Fruit fly (Drosophila melanogaster) whole organism, embryonic: ENCODE results near the gene Arp6.

Source experiments
- Atf6 ChIP-seq: fragments of 200-800 bp; sonication (Bioruptor generic); IDR thresholded peaks from 2 replicates; pipeline ENCODE4 v1.3.6; 2022; ENCODE audit warnings: missing biosample characterization, missing genetic modification characterization
- Bdp1 ChIP-seq: fragments of 200-800 bp; sonication (Bioruptor generic); optimal IDR thresholded peaks from 3 replicates; lab custom pipeline; 2016; ENCODE audit warnings: missing biosample characterization, missing genetic modification characterization
- Bteb2 ChIP-seq: fragments of 200-800 bp; sonication (Bioruptor generic); optimal IDR thresholded peaks from 2 replicates; lab custom pipeline; 2016; ENCODE audit warnings: missing biosample characterization, missing genetic modification characterization
- CG11723 ChIP-seq: fragments of 200-800 bp; sonication (Bioruptor generic); optimal IDR thresholded peaks from 2 replicates; lab custom pipeline; 2017; ENCODE audit warnings: missing biosample characterization, mild to moderate bottlenecking, missing genetic modification characterization
- CG12659 ChIP-seq: fragments of 200-800 bp; sonication (Bioruptor generic); optimal IDR thresholded peaks from 3 replicates; lab custom pipeline; 2017; ENCODE audit warnings: mild to moderate bottlenecking, missing biosample characterization, missing genetic modification reagents, missing genetic modification characterization
- CG13775 ChIP-seq: fragments of 200-800 bp; sonication (Bioruptor generic); optimal IDR thresholded peaks from 3 replicates; lab custom pipeline; 2017; ENCODE audit warnings: missing biosample characterization, mild to moderate bottlenecking, missing genetic modification characterization
- CG1602 ChIP-seq: fragments of 200-800 bp; sonication (Bioruptor generic); optimal IDR thresholded peaks from 3 replicates; lab custom pipeline; 2016; ENCODE audit warnings: missing biosample characterization, missing genetic modification characterization
- CG17328 ChIP-seq: fragments of 200-800 bp; sonication (Bioruptor generic); IDR thresholded peaks from 2 replicates; pipeline ENCODE4 v1.3.6; 2022; ENCODE audit warnings: missing biosample characterization, missing genetic modification characterization
- CG17361 ChIP-seq: fragments of 200-800 bp; sonication (Bioruptor generic); IDR thresholded peaks from 3 replicates; pipeline ENCODE4 v1.3.6; 2022; ENCODE audit warnings: missing biosample characterization, missing genetic modification characterization
- CG18764 ChIP-seq: fragments of 200-800 bp; sonication (Bioruptor generic); optimal IDR thresholded peaks from 3 replicates; lab custom pipeline; 2016; ENCODE audit warnings: missing biosample characterization, missing genetic modification characterization
- CG2678 ChIP-seq: fragments of 200-800 bp; sonication (Bioruptor generic); optimal IDR thresholded peaks from 3 replicates; lab custom pipeline; 2019; ENCODE audit warnings: missing biosample characterization, mild to moderate bottlenecking, missing genetic modification characterization, moderate library complexity
- CG2889 ChIP-seq: fragments of 200-800 bp; sonication (Bioruptor generic); IDR thresholded peaks from 3 replicates; pipeline ENCODE4 v1.3.6; 2022; ENCODE audit warnings: missing biosample characterization, missing genetic modification characterization
- CG3065 ChIP-seq: fragments of 200-800 bp; sonication (Bioruptor generic); optimal IDR thresholded peaks from 2 replicates; lab custom pipeline; 2016; ENCODE audit warnings: missing biosample characterization, missing genetic modification characterization
- CG31365 ChIP-seq: fragments of 200-800 bp; sonication (Bioruptor generic); optimal IDR thresholded peaks from 2 replicates; lab custom pipeline; 2018; ENCODE audit warnings: missing biosample characterization, mild to moderate bottlenecking, missing genetic modification characterization
- CG4282 ChIP-seq: fragments of 200-800 bp; sonication (Bioruptor generic); optimal IDR thresholded peaks from 2 replicates; lab custom pipeline; 2016; ENCODE audit warnings: missing biosample characterization, missing genetic modification characterization
- CG4707 ChIP-seq: fragments of 200-800 bp; sonication (Bioruptor generic); optimal IDR thresholded peaks from 2 replicates; lab custom pipeline; 2018; ENCODE audit warnings: missing biosample characterization, mild to moderate bottlenecking, missing genetic modification characterization, moderate library complexity
- CG5180 ChIP-seq: fragments of 200-800 bp; sonication (Bioruptor generic); optimal IDR thresholded peaks from 3 replicates; lab custom pipeline; 2017; ENCODE audit warnings: missing biosample characterization, missing genetic modification characterization, mild to moderate bottlenecking, moderate library complexity, missing genetic modification reagents
- CG6254 ChIP-seq: fragments of 200-800 bp; sonication (Bioruptor generic); optimal IDR thresholded peaks from 3 replicates; lab custom pipeline; 2017; ENCODE audit warnings: mild to moderate bottlenecking, missing biosample characterization, missing genetic modification reagents, missing genetic modification characterization
- CG6854 ChIP-seq: fragments of 200-800 bp; sonication (Bioruptor generic); optimal IDR thresholded peaks from 3 replicates; lab custom pipeline; 2017; ENCODE audit warnings: missing biosample characterization, mild to moderate bottlenecking, missing genetic modification characterization
- CG7928 ChIP-seq: fragments of 200-800 bp; sonication (Bioruptor generic); optimal IDR thresholded peaks from 2 replicates; lab custom pipeline; 2017; ENCODE audit warnings: missing biosample characterization, mild to moderate bottlenecking, missing genetic modification characterization
- CG8359 ChIP-seq: fragments of 200-800 bp; sonication (Bioruptor generic); optimal IDR thresholded peaks from 2 replicates; lab custom pipeline; 2017; ENCODE audit warnings: missing biosample characterization, mild to moderate bottlenecking, missing genetic modification characterization, borderline replicate concordance
- CG9797 ChIP-seq: fragments of 200-800 bp; sonication (Bioruptor generic); optimal IDR thresholded peaks from 3 replicates; lab custom pipeline; 2018; ENCODE audit warnings: missing biosample characterization, mild to moderate bottlenecking, missing genetic modification characterization
- CG9817 ChIP-seq: fragments of 200-800 bp; sonication (Bioruptor generic); optimal IDR thresholded peaks from 2 replicates; lab custom pipeline; 2018; ENCODE audit warnings: missing biosample characterization, mild to moderate bottlenecking, missing genetic modification characterization, moderate library complexity
- CTCF ChIP-seq: fragments of 200-800 bp; sonication (Bioruptor generic); optimal IDR thresholded peaks from 2 replicates; lab custom pipeline; 2017; ENCODE audit warnings: missing biosample characterization, mild to moderate bottlenecking, missing genetic modification characterization, moderate library complexity
- E2f1 ChIP-seq: fragments of 200-800 bp; sonication (Bioruptor generic); IDR thresholded peaks from 2 replicates; pipeline ENCODE4 v1.3.6; 2022; ENCODE audit warnings: missing biosample characterization, missing genetic modification characterization
- H2.0 ChIP-seq: fragments of 200-800 bp; sonication (Bioruptor generic); IDR thresholded peaks from 2 replicates; pipeline ENCODE4 v1.3.6; 2022; ENCODE audit warnings: missing biosample characterization, missing genetic modification characterization
- Hr51 ChIP-seq, 2 experiments: fragments of 200-800 bp; sonication (Bioruptor generic); optimal IDR thresholded peaks; 2 replicates in 1 of 2; 3 replicates in 1 of 2; lab custom pipeline; 2016 to 2018; ENCODE audit warnings: missing biosample characterization in 2 of 2, missing genetic modification characterization in 2 of 2, mild to moderate bottlenecking in 1 of 2, moderate library complexity in 1 of 2
- Ptx1 ChIP-seq: fragments of 200-800 bp; sonication (Bioruptor generic); IDR thresholded peaks from 2 replicates; pipeline ENCODE4 v1.3.6; 2022; ENCODE audit warnings: missing biosample characterization, missing genetic modification characterization
- Tbp ChIP-seq: fragments of >200 bp; optimal IDR thresholded peaks from 2 replicates; lab custom pipeline; 2018; ENCODE audit warnings: missing biosample characterization, missing genetic modification characterization
- ash1 ChIP-seq: fragments of 200-800 bp; sonication (Bioruptor generic); optimal IDR thresholded peaks from 2 replicates; lab custom pipeline; 2018; ENCODE audit warnings: missing biosample characterization, mild to moderate bottlenecking, missing genetic modification characterization
- az2 ChIP-seq: fragments of 200-800 bp; sonication (Bioruptor generic); optimal IDR thresholded peaks from 3 replicates; lab custom pipeline; 2016; ENCODE audit warnings: missing biosample characterization, missing genetic modification characterization
- caup ChIP-seq: fragments of 200-800 bp; sonication (Bioruptor generic); optimal IDR thresholded peaks from 3 replicates; lab custom pipeline; 2017; ENCODE audit warnings: missing biosample characterization, mild to moderate bottlenecking, missing genetic modification characterization, moderate library complexity; ENCODE audit not compliant: severe bottlenecking
- chinmo ChIP-seq: fragments of 200-800 bp; sonication (Bioruptor generic); IDR thresholded peaks from 4 replicates; pipeline ENCODE4 v1.3.6; 2022; ENCODE audit warnings: missing biosample characterization, missing genetic modification characterization; ENCODE audit not compliant: partially characterized antibody
- corto ChIP-seq: fragments of 200-800 bp; sonication (Bioruptor generic); optimal IDR thresholded peaks from 2 replicates; lab custom pipeline; 2016; ENCODE audit warnings: missing biosample characterization, mild to moderate bottlenecking, missing genetic modification characterization, moderate library complexity
- dan ChIP-seq: fragments of 200-800 bp; sonication (Bioruptor generic); IDR thresholded peaks from 2 replicates; pipeline ENCODE4 v1.3.6; 2022; ENCODE audit warnings: missing biosample characterization, missing genetic modification characterization
- eve ChIP-seq, 2 experiments: fragments of >200 bp; optimal IDR thresholded peaks; 2 replicates each; lab custom pipeline; 2017; ENCODE audit warnings: missing biosample characterization in 2 of 2, missing genetic modification characterization in 2 of 2
- exex ChIP-seq: fragments of 200-800 bp; sonication (Bioruptor generic); optimal IDR thresholded peaks from 4 replicates; lab custom pipeline; 2018; ENCODE audit warnings: missing biosample characterization, mild to moderate bottlenecking, missing genetic modification characterization, moderate library complexity
- eyg ChIP-seq: fragments of 200-800 bp; sonication (Bioruptor generic); optimal IDR thresholded peaks from 3 replicates; lab custom pipeline; 2016; ENCODE audit warnings: missing biosample characterization, missing genetic modification characterization
- gro ChIP-seq: fragments of 200-800 bp; sonication (Bioruptor generic); optimal IDR thresholded peaks from 2 replicates; lab custom pipeline; 2016; ENCODE audit warnings: missing biosample characterization, missing genetic modification characterization
- gsb ChIP-seq: fragments of 200-800 bp; sonication (Bioruptor generic); IDR thresholded peaks from 2 replicates; pipeline ENCODE4 v1.3.6; 2022; ENCODE audit warnings: missing biosample characterization, missing genetic modification characterization
- jigr1 ChIP-seq: fragments of 200-800 bp; sonication (Bioruptor generic); IDR thresholded peaks from 3 replicates; pipeline ENCODE4 v1.3.6; 2022; ENCODE audit warnings: missing biosample characterization, missing genetic modification characterization
- jumu ChIP-seq: fragments of 200-800 bp; sonication (Bioruptor generic); optimal IDR thresholded peaks from 3 replicates; lab custom pipeline; 2016; ENCODE audit warnings: missing biosample characterization, missing genetic modification characterization
- klu ChIP-seq: fragments of 200-800 bp; sonication (Bioruptor generic); IDR thresholded peaks from 2 replicates; pipeline ENCODE4 v1.3.6; 2022; ENCODE audit warnings: missing biosample characterization, missing genetic modification characterization
- nerfin-1 ChIP-seq: fragments of 200-800 bp; sonication (Bioruptor generic); optimal IDR thresholded peaks from 3 replicates; lab custom pipeline; 2019; ENCODE audit warnings: missing biosample characterization, mild to moderate bottlenecking, missing genetic modification characterization, moderate library complexity
- otp ChIP-seq: fragments of 200-800 bp; sonication (Bioruptor generic); IDR thresholded peaks from 3 replicates; pipeline ENCODE4, ENCODE4 v1.3.6; 2022; ENCODE audit warnings: missing biosample characterization, missing genetic modification characterization
- pnt ChIP-seq: fragments of 200-800 bp; sonication (Bioruptor generic); optimal IDR thresholded peaks from 3 replicates; lab custom pipeline; 2016; ENCODE audit warnings: missing biosample characterization, missing genetic modification characterization
- pzg ChIP-seq: fragments of 200-800 bp; sonication (Bioruptor generic); optimal IDR thresholded peaks from 3 replicates; lab custom pipeline; 2018; ENCODE audit warnings: missing biosample characterization, mild to moderate bottlenecking, missing genetic modification characterization, moderate library complexity
- ro ChIP-seq: fragments of 200-800 bp; sonication (Bioruptor generic); IDR thresholded peaks from 2 replicates; pipeline ENCODE4 v1.3.6; 2022; ENCODE audit warnings: missing biosample characterization, missing genetic modification characterization
- row ChIP-seq: fragments of 200-800 bp; sonication (Bioruptor generic); IDR thresholded peaks from 3 replicates; pipeline ENCODE4 v1.3.6; 2022; ENCODE audit warnings: missing biosample characterization, missing genetic modification characterization
- slou ChIP-seq: fragments of 200-800 bp; sonication (Bioruptor generic); optimal IDR thresholded peaks from 3 replicates; lab custom pipeline; 2016; ENCODE audit warnings: missing biosample characterization, missing genetic modification characterization
- wor ChIP-seq: fragments of 200-800 bp; sonication (Bioruptor generic); IDR thresholded peaks from 2 replicates; pipeline ENCODE4 v1.3.6; 2022; ENCODE audit warnings: missing biosample characterization, missing genetic modification characterization
- zfh1 ChIP-seq: fragments of 200-800 bp; sonication (Bioruptor generic); IDR thresholded peaks from 3 replicates; pipeline ENCODE4 v1.3.6; 2022; ENCODE audit warnings: missing biosample characterization, missing genetic modification characterization

Gene Arp6

dm6 chrX:15740288-15740726 is 3.4 kb upstream of the Arp6 start (continued):
- TF ChIP-seq dan (no peak), jigr1 (GFP tag; lab: Robert Waterston, UW) (no peak), CG17328 (GFP tag; lab: Robert Waterston, UW) (peak; percentile 70), CG8359 (no peak), H2.0 (GFP tag; lab: Robert Waterston, UW) (0 out of 2 replicates have a peak, but pooled peaks have one; percentile 33), exex (tag; lab: Kevin White, UChicago) (peak; percentile 99), eve (GFP tag; optimal IDR thresholded peaks at IDR 0.05; lab: Kevin White, UChicago) (no peak), eyg (GFP tag; lab: Kevin White, UChicago) (no peak), CG2889 (peak; percentile 59; the same call in 1 of the 3 replicates), E2f1 (GFP tag; lab: Robert Waterston, UW) (peak; percentile 72), CG4282 (GFP tag; lab: Kevin White, UChicago) (no peak), CG6854 (GFP tag; lab: Kevin White, UChicago) (peak; percentile 55), Tbp (no peak), CG13775 (GFP tag; lab: Kevin White, UChicago) (peak; percentile 48), chinmo (GFP tag; lab: Robert Waterston, UW) (no peak), Hr51 (GFP tag; optimal IDR thresholded peaks at IDR 0.05; lab: Kevin White, UChicago) (peak; percentile 46 to 72), nerfin-1 (tag; lab: Kevin White, UChicago) (peak; percentile 19), CG3065 (GFP tag; lab: Kevin White, UChicago) (no peak), ash1 (peak; percentile 42), jumu (GFP tag; lab: Kevin White, UChicago) (peak; percentile 44), slou (GFP tag; lab: Kevin White, UChicago) (peak; percentile 9), wor (no peak), CTCF (GFP tag; lab: Kevin White, UChicago) (no peak), CG5180 (GFP tag; lab: Kevin White, UChicago) (no peak), az2 (GFP tag; lab: Kevin White, UChicago) (peak; percentile 53), ro (GFP tag; lab: Robert Waterston, UW) (no peak), CG31365 (tag; lab: Kevin White, UChicago) (peak; percentile 52), gro (GFP tag; lab: Kevin White, UChicago) (peak; percentile 87), Ptx1 (GFP tag; lab: Robert Waterston, UW) (peak; percentile 75), CG7928 (peak; percentile 15), pzg (peak; percentile 7), corto (peak; percentile 22), otp (peak; percentile 62; the same call in 1 of the 3 replicates), CG11723 (GFP tag; lab: Kevin White, UChicago) (no peak), row (GFP tag; lab: Robert Waterston, UW) (peak; percentile 90), CG6254 (GFP tag; lab: Kevin White, UChicago) (peak; percentile 0), CG4707 (peak; percentile 14), pnt (GFP tag; lab: Kevin White, UChicago) (no peak), CG18764 (GFP tag; lab: Kevin White, UChicago) (peak; percentile 45), CG17361 (GFP tag; lab: Robert Waterston, UW) (peak; percentile 59), Bdp1 (no peak), CG2678 (tag; lab: Kevin White, UChicago) (peak; percentile 84), zfh1 (GFP tag; lab: Robert Waterston, UW) (peak; percentile 73; the same call in 2 of the 3 replicates), CG12659 (GFP tag; lab: Kevin White, UChicago) (peak; percentile 78), CG9797 (GFP tag; lab: Kevin White, UChicago) (no peak), gsb (GFP tag; lab: Robert Waterston, UW) (peak; percentile 70), CG9817 (tag; lab: Kevin White, UChicago) (peak; percentile 69), Atf6 (GFP tag; lab: Robert Waterston, UW) (peak; percentile 89), CG1602 (GFP tag; lab: Kevin White, UChicago) (peak; percentile 59), Bteb2 (GFP tag; lab: Kevin White, UChicago) (peak; percentile 52), caup (GFP tag; lab: Kevin White, UChicago) (peak; percentile 81), klu (GFP tag; lab: Robert Waterston, UW) (peak; percentile 33; the same call in 1 of the 2 replicates)
